Worm (Caenorhabditis elegans): Measurements from ENCODE around the gene srg-24.

The srg-24 gene

ce11 chrII:3093352-3093751, 7.1 kb downstream of the srg-24 start, which contains the start of gene srg-22:
Gene srg-22 (minus strand): TSS chrII:3093452.
- TF ChIP-seq ztf-4 (tag; optimal IDR thresholded peaks at IDR 0.05) (no peak), nfya-1 (tag; optimal IDR thresholded peaks at IDR 0.05; ENCODE audit: insufficient read depth) (no peak), lsy-12 (tag; optimal IDR thresholded peaks at IDR 0.05) (no peak), unc-62 (GFP tag; optimal IDR thresholded peaks at IDR 0.05) (no peak), skn-1 (tag; optimal IDR thresholded peaks at IDR 0.05) (no peak), fkh-2 (tag; optimal IDR thresholded peaks at IDR 0.05) (no peak), R02D3.7 (tag; optimal IDR thresholded peaks at IDR 0.05) (no peak), elt-1 (tag; optimal IDR thresholded peaks at IDR 0.05) (no peak), mdl-1 (tag; optimal IDR thresholded peaks at IDR 0.05) (no peak), tbx-2 (tag; optimal IDR thresholded peaks at IDR 0.05) (no peak), hmg-11 (tag; optimal IDR thresholded peaks at IDR 0.05) (no peak), nhr-76 (tag; optimal IDR thresholded peaks at IDR 0.05) (no peak), sea-2 (GFP tag; optimal IDR thresholded peaks at IDR 0.05) (no peak), nhr-11 (tag; optimal IDR thresholded peaks at IDR 0.05) (no peak), nhr-23 (tag; optimal IDR thresholded peaks at IDR 0.05) (no peak), eor-1 (tag; optimal IDR thresholded peaks at IDR 0.05) (no peak), ceh-9 (tag; optimal IDR thresholded peaks at IDR 0.05) (no peak)

DNA sequence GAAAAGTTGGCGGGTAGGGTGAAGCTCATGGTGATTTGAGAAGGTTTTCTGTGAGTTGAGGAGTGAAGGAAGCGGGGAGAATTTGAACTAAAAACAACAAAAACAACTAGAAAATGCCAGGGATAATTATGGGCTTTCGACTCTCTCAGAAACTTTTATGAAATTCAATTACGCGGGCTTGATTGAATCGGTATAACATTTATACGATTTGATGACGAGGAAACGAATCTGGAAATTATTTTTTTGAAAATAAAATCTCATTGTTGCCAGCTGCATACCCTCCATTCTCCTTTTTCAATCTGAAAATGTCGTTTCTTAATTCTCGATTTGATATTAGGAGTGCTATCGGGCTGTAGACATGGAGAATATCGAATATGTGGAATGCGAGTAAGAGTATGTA, 9.2 kb downstream of the srg-24 start, which contains the start of gene srg-21:
TSS of gene srg-21 (minus strand) at position 101 of the 400 bp plus-strand sequence.
- TF ChIP-seq nhr-237 (tag; optimal IDR thresholded peaks at IDR 0.05), result no peak
- no peak for TF ChIP-seq fkh-2 (tag; optimal IDR thresholded peaks at IDR 0.05)
- no peak for TF ChIP-seq eor-1 (tag; optimal IDR thresholded peaks at IDR 0.05)
- TF ChIP-seq ZK546.5 (tag; optimal IDR thresholded peaks at IDR 0.05), result no peak
- TF ChIP-seq ama-1 (optimal IDR thresholded peaks at IDR 0.05), result no peak
- TF ChIP-seq ceh-28 (tag; optimal IDR thresholded peaks at IDR 0.05), result no peak
- no peak for TF ChIP-seq egl-5 (tag; optimal IDR thresholded peaks at IDR 0.05)
- no peak for TF ChIP-seq nhr-76 (tag; optimal IDR thresholded peaks at IDR 0.05)
- no peak for TF ChIP-seq nhr-11 (tag; optimal IDR thresholded peaks at IDR 0.05)

- TF ChIP-seq nhr-67 (tag; optimal IDR thresholded peaks at IDR 0.05), result no peak
- TF ChIP-seq lsy-12 (tag; optimal IDR thresholded peaks at IDR 0.05), result no peak
- TF ChIP-seq ZK546.5 (tag; optimal IDR thresholded peaks at IDR 0.05), result no peak
- TF ChIP-seq nhr-11 (tag; optimal IDR thresholded peaks at IDR 0.05), result no peak
- TF ChIP-seq elt-2 (tag; optimal IDR thresholded peaks at IDR 0.05), result no peak
- no peak for TF ChIP-seq fos-1 (tag; optimal IDR thresholded peaks at IDR 0.05)
- TF ChIP-seq hmg-11 (tag; optimal IDR thresholded peaks at IDR 0.05), result no peak
- no peak for TF ChIP-seq ceh-82 (tag; optimal IDR thresholded peaks at IDR 0.05)
- no peak for TF ChIP-seq mdl-1 (tag; optimal IDR thresholded peaks at IDR 0.05)
- no peak for TF ChIP-seq unc-39 (tag; optimal IDR thresholded peaks at IDR 0.05)
- no peak for TF ChIP-seq ztf-4 (tag; optimal IDR thresholded peaks at IDR 0.05)
- no peak for TF ChIP-seq egl-5 (tag; optimal IDR thresholded peaks at IDR 0.05)
- no peak for TF ChIP-seq R02D3.7 (tag; optimal IDR thresholded peaks at IDR 0.05)
- TF ChIP-seq nhr-76 (tag; optimal IDR thresholded peaks at IDR 0.05), result no peak
- no peak for TF ChIP-seq daf-12 (tag; optimal IDR thresholded peaks at IDR 0.05)
- TF ChIP-seq nfya-1 (tag; optimal IDR thresholded peaks at IDR 0.05; ENCODE audit: insufficient read depth), result no peak
- TF ChIP-seq tbx-2 (tag; optimal IDR thresholded peaks at IDR 0.05), result no peak
- no peak for TF ChIP-seq nhr-77 (tag; optimal IDR thresholded peaks at IDR 0.05)
- TF ChIP-seq sea-2 (GFP tag; optimal IDR thresholded peaks at IDR 0.05), result no peak
Measured at ce11 chrII:3087134-3087533, 13.3 kb downstream of the srg-24 start.

- no peak for TF ChIP-seq fos-1 (tag; optimal IDR thresholded peaks at IDR 0.05)
- TF ChIP-seq eor-1 (tag; optimal IDR thresholded peaks at IDR 0.05), result no peak
- no peak for TF ChIP-seq unc-62 (GFP tag; optimal IDR thresholded peaks at IDR 0.05)
- no peak for TF ChIP-seq ztf-11 (tag; optimal IDR thresholded peaks at IDR 0.05)
Measured at ce11 chrII:3078496-3078895, 21.9 kb downstream of the srg-24 start, which contains the start of gene copb-1. Gene copb-1 (plus strand): TSS chrII:3078796.

- TF ChIP-seq R02D3.7 (tag; optimal IDR thresholded peaks at IDR 0.05) (peak; percentile 83), pha-4 (tag; optimal IDR thresholded peaks at IDR 0.05) (peak; percentile 88), zag-1 (tag; optimal IDR thresholded peaks at IDR 0.05) (no peak), lin-39 (tag; optimal IDR thresholded peaks at IDR 0.05) (peak; percentile 89), ceh-28 (tag; optimal IDR thresholded peaks at IDR 0.05) (peak; percentile 86), aly-2 (tag; optimal IDR thresholded peaks at IDR 0.05) (peak; percentile 82), ceh-16 (tag; optimal IDR thresholded peaks at IDR 0.05) (no peak), fkh-2 (tag; optimal IDR thresholded peaks at IDR 0.05) (peak; percentile 35), unc-39 (tag; optimal IDR thresholded peaks at IDR 0.05) (no peak), elt-2 (tag; optimal IDR thresholded peaks at IDR 0.05) (peak; percentile 75), fkh-10 (GFP tag; optimal IDR thresholded peaks at IDR 0.05) (peak; percentile 62), sea-2 (GFP tag; optimal IDR thresholded peaks at IDR 0.05) (no peak), lsy-12 (tag; optimal IDR thresholded peaks at IDR 0.05) (peak; percentile 90), ceh-82 (tag; optimal IDR thresholded peaks at IDR 0.05) (peak; percentile 89), elt-3 (tag; optimal IDR thresholded peaks at IDR 0.05) (peak in 1 of 3 experiments; percentile 32), egl-27 (tag; optimal IDR thresholded peaks at IDR 0.05) (no peak), fos-1 (tag; optimal IDR thresholded peaks at IDR 0.05) (peak; percentile 23), hmg-11 (tag; optimal IDR thresholded peaks at IDR 0.05) (peak; percentile 91), jun-1 (tag; optimal IDR thresholded peaks at IDR 0.05) (peak; percentile 94), lin-15B (tag; optimal IDR thresholded peaks at IDR 0.05) (peak; percentile 76), unc-62 (GFP tag; optimal IDR thresholded peaks at IDR 0.05) (no peak), nhr-43 (tag; optimal IDR thresholded peaks at IDR 0.05; ENCODE audit: poor library complexity, severe bottlenecking) (peak; percentile 95), tbx-2 (tag; optimal IDR thresholded peaks at IDR 0.05) (peak; percentile 87), nhr-11 (tag; optimal IDR thresholded peaks at IDR 0.05) (no peak), nhr-237 (tag; optimal IDR thresholded peaks at IDR 0.05) (no peak), skn-1 (tag; optimal IDR thresholded peaks at IDR 0.05) (peak; percentile 83), ZK546.5 (tag; optimal IDR thresholded peaks at IDR 0.05) (peak; percentile 17), nhr-76 (tag; optimal IDR thresholded peaks at IDR 0.05) (no peak), egl-5 (tag; optimal IDR thresholded peaks at IDR 0.05) (peak; percentile 87)
Measured at ce11 chrII:3076915-3077314, 23.5 kb downstream of the srg-24 start, which contains the start of gene Y25C1A.8. Gene Y25C1A.8 (minus strand): TSS chrII:3076959.
